Worm (Caenorhabditis elegans): ENCODE data around the gene scl-25.
A peak's percentile ranks its signal among the peaks of the same experiment; 100 is the strongest.

Gene scl-25

ce11 chrV:17240579-17241277 lies 15.2 kb downstream of the scl-25 start:
- TF ChIP-seq fkh-10 (GFP tag; optimal IDR thresholded peaks at IDR 0.05): no peak
- no peak for TF ChIP-seq zag-1 (tag; optimal IDR thresholded peaks at IDR 0.05)
- TF ChIP-seq fos-1 (tag; optimal IDR thresholded peaks at IDR 0.05): no peak
- no peak for TF ChIP-seq nhr-20 (tag; optimal IDR thresholded peaks at IDR 0.05)
- TF ChIP-seq elt-2 (tag; optimal IDR thresholded peaks at IDR 0.05): peak; percentile 73
- no peak for TF ChIP-seq unc-30 (tag; optimal IDR thresholded peaks at IDR 0.05)

- TF ChIP-seq elt-2 (tag; optimal IDR thresholded peaks at IDR 0.05) (peak; percentile 95), lin-39 (tag; optimal IDR thresholded peaks at IDR 0.05) (no peak)
Measured at ce11 chrV:17241278-17241661, 15.8 kb downstream of the scl-25 start.

- TF ChIP-seq unc-130 (tag; optimal IDR thresholded peaks at IDR 0.05): no peak
- TF ChIP-seq fkh-10 (GFP tag; optimal IDR thresholded peaks at IDR 0.05): no peak
- TF ChIP-seq C34B4.2 (tag; optimal IDR thresholded peaks at IDR 0.05): no peak
- TF ChIP-seq swsn-7 (tag; optimal IDR thresholded peaks at IDR 0.05): no peak
- no peak for TF ChIP-seq ces-1 (GFP tag; optimal IDR thresholded peaks at IDR 0.05)
- TF ChIP-seq ceh-90 (tag; optimal IDR thresholded peaks at IDR 0.05): no peak
- TF ChIP-seq isw-1 (GFP tag; IDR thresholded peaks at IDR 0.05): no peak
- TF ChIP-seq alr-1 (tag; optimal IDR thresholded peaks at IDR 0.05; ENCODE audit: borderline replicate concordance): no peak
- no peak for TF ChIP-seq dpl-1 (GFP tag; optimal IDR thresholded peaks at IDR 0.05)
- no peak for TF ChIP-seq efl-1 (optimal IDR thresholded peaks at IDR 0.05)
- TF ChIP-seq efl-1 (GFP tag; optimal IDR thresholded peaks at IDR 0.05 in 1 of 2): no peak
- no peak for TF ChIP-seq ztf-4 (tag; optimal IDR thresholded peaks at IDR 0.05)
- no peak for TF ChIP-seq irx-1 (tag; optimal IDR thresholded peaks at IDR 0.05)
- no peak for TF ChIP-seq blmp-1 (tag; optimal IDR thresholded peaks at IDR 0.05)
- TF ChIP-seq pqm-1 (tag; optimal IDR thresholded peaks at IDR 0.05): no peak
Measured at ce11 chrV:17242552-17242951, 17.1 kb downstream of the scl-25 start, which contains the start of gene Y68A4B.3. Gene Y68A4B.3, minus strand, starts transcription at chrV:17242652.

- TF ChIP-seq elt-2 (tag; optimal IDR thresholded peaks at IDR 0.05) (peak; percentile 79), snu-23 (GFP tag; optimal IDR thresholded peaks at IDR 0.05) (no peak), tlp-1 (tag; optimal IDR thresholded peaks at IDR 0.05) (peak; percentile 48), dpl-1 (GFP tag; optimal IDR thresholded peaks at IDR 0.05) (no peak)
Measured at ce11 chrV:17243016-17243415, 17.5 kb downstream of the scl-25 start.

ce11 chrV:17245406-17245805 lies 19.9 kb downstream of the scl-25 start, which contains the start of gene clec-242:
Gene clec-242, minus strand, starts transcription at chrV:17245506.
- TF ChIP-seq aly-2 (tag; optimal IDR thresholded peaks at IDR 0.05): no peak
- no peak for TF ChIP-seq nhr-47 (tag; optimal IDR thresholded peaks at IDR 0.05)
- TF ChIP-seq pax-3 (tag; optimal IDR thresholded peaks at IDR 0.05): no peak
- TF ChIP-seq egl-13 (tag; optimal IDR thresholded peaks at IDR 0.05): no peak
- TF ChIP-seq ces-1 (GFP tag; optimal IDR thresholded peaks at IDR 0.05): no peak

ce11 chrV:17248915-17249314 lies 23.4 kb downstream of the scl-25 start, which contains the start of gene clec-243:
Gene clec-243, minus strand, starts transcription at chrV:17249015.
- TF ChIP-seq fkh-10 (GFP tag; optimal IDR thresholded peaks at IDR 0.05) (no peak), efl-1 (optimal IDR thresholded peaks at IDR 0.05) (no peak), efl-1 (GFP tag; optimal IDR thresholded peaks at IDR 0.05 in 1 of 2) (no peak), blmp-1 (tag; optimal IDR thresholded peaks at IDR 0.05) (no peak), tbx-2 (tag; optimal IDR thresholded peaks at IDR 0.05) (no peak), snu-23 (GFP tag; optimal IDR thresholded peaks at IDR 0.05) (no peak), lin-15B (tag; optimal IDR thresholded peaks at IDR 0.05) (no peak), pqm-1 (tag; optimal IDR thresholded peaks at IDR 0.05) (no peak), ztf-11 (tag; optimal IDR thresholded peaks at IDR 0.05) (no peak), zip-4 (GFP tag; optimal IDR thresholded peaks at IDR 0.05) (no peak), egl-27 (tag; optimal IDR thresholded peaks at IDR 0.05) (no peak), pax-3 (tag; optimal IDR thresholded peaks at IDR 0.05) (no peak), C16A3.4 (tag; optimal IDR thresholded peaks at IDR 0.05) (no peak), xbp-1 (tag; optimal IDR thresholded peaks at IDR 0.05) (no peak), lir-3 (tag; optimal IDR thresholded peaks at IDR 0.05; ENCODE audit: poor library complexity) (no peak), nhr-237 (tag; optimal IDR thresholded peaks at IDR 0.05) (no peak), ceh-90 (tag; optimal IDR thresholded peaks at IDR 0.05) (no peak), nhr-47 (tag; optimal IDR thresholded peaks at IDR 0.05) (no peak), ceh-82 (tag; optimal IDR thresholded peaks at IDR 0.05) (no peak), ets-5 (GFP tag; IDR thresholded peaks at IDR 0.05) (no peak), pag-3 (tag; optimal IDR thresholded peaks at IDR 0.05; ENCODE audit: borderline replicate concordance, insufficient read depth) (no peak)

All from whole organism, L1 larva.